Worm (Caenorhabditis elegans) whole organism, L4 larva: ENCODE data around the gene F14F9.4.

Experiments used
- F49E8.2 ChIP-seq: sonication (generic microtip); optimal IDR thresholded peaks from 2 replicates; lab custom pipeline; 2016; ENCODE audit warnings: missing compliant biosample characterization, mild to moderate bottlenecking, missing genetic modification characterization, borderline replicate concordance
- R02D3.7 ChIP-seq: fragments of 150-350 bp; sonication (generic microtip); optimal IDR thresholded peaks from 3 replicates; lab custom pipeline; 2014; ENCODE audit warnings: missing biosample characterization, missing genetic modification characterization
- daf-19 ChIP-seq: fragments of 200-800 bp; sonication (Bioruptor generic); conservative IDR thresholded peaks from 2 replicates; pipeline ENCODE4 v1.3.6; 2022; ENCODE audit warnings: missing genetic modification characterization, missing compliant biosample characterization
- egl-27 ChIP-seq: sonication (generic microtip); optimal IDR thresholded peaks from 3 replicates; lab custom pipeline; 2017; ENCODE audit warnings: missing biosample characterization, missing genetic modification reagents, missing genetic modification characterization
- fkh-10 ChIP-seq: fragments of 150-350 bp; optimal IDR thresholded peaks from 2 replicates; lab custom pipeline; 2014; ENCODE audit warnings: missing biosample characterization, missing genetic modification reagents, missing genetic modification characterization
- lin-15B ChIP-seq: fragments of 150-350 bp; sonication (generic microtip); optimal IDR thresholded peaks from 3 replicates; lab custom pipeline; 2014; ENCODE audit warnings: missing biosample characterization, missing genetic modification characterization
- lin-38 ChIP-seq: fragments of 200-800 bp; sonication (Bioruptor generic); IDR thresholded peaks from 2 replicates; pipeline ENCODE4 v1.3.6; 2022; ENCODE audit warnings: missing genetic modification reagents, missing genetic modification characterization, missing compliant biosample characterization
- lsy-2 ChIP-seq, 2 experiments: fragments of 150-350 bp in 1 of 2; sonication (generic microtip) in 1 of 2; optimal IDR thresholded peaks; 2 replicates each; lab custom pipeline; 2014 to 2017; ENCODE audit warnings: missing biosample characterization in 2 of 2, missing genetic modification characterization in 2 of 2
- mep-1 ChIP-seq: fragments of 150-350 bp; sonication (generic microtip); optimal IDR thresholded peaks from 3 replicates; lab custom pipeline; 2014; ENCODE audit warnings: missing biosample characterization, missing genetic modification characterization
- nhr-25 ChIP-seq: sonication (generic microtip); optimal IDR thresholded peaks from 2 replicates; lab custom pipeline; 2017; ENCODE audit warnings: missing genetic modification characterization, mild to moderate bottlenecking, missing compliant biosample characterization, antibody characterized with exemption, moderate library complexity, borderline replicate concordance; ENCODE audit not compliant: insufficient read depth
- nhr-28 ChIP-seq: fragments of 150-350 bp; optimal IDR thresholded peaks from 2 replicates; lab custom pipeline; 2014; ENCODE audit warnings: missing biosample characterization, missing genetic modification characterization
- tra-1 ChIP-seq: fragments of 200-800 bp; sonication (Bioruptor generic); IDR thresholded peaks from 2 replicates; pipeline ENCODE4 v1.3.6; 2022; ENCODE audit warnings: missing genetic modification reagents, missing genetic modification characterization, missing compliant biosample characterization
- unc-62 ChIP-seq, 3 experiments: fragments of 150-350 bp in 1 of 3; sonication (generic microtip); optimal IDR thresholded peaks in 2 of 3; peaks in 1 of 3; 1 replicate in 1 of 3; 2 replicates in 2 of 3; lab custom pipeline; 2014 to 2017; ENCODE audit warnings: missing biosample characterization in 3 of 3, missing genetic modification characterization in 3 of 3, missing genetic modification reagents in 3 of 3, missing genotype in 1 of 3
- zfp-3 ChIP-seq: fragments of 200-800 bp; sonication (Bioruptor generic); conservative IDR thresholded peaks from 2 replicates; pipeline ENCODE4 v1.3.6; 2022; ENCODE audit warnings: missing genetic modification reagents, missing genetic modification characterization, missing compliant biosample characterization

DNA sequence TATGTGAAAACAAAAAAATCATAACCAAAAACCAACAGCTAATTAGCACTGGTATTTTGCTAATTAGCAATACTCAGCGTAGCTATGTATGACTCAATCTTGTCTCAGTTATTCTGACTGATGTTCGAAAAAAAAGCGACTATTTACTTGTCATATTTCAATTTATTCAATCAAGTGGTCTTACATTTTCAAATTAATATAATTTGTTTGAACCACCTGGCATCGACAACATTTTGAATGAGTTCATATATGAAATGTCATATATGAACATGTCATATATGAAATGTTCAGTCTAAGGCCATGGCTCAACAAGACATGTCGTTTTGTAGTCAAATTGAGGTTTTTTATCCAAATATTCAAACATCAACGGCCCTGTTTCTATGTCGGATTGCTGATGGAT is 32.9 kb downstream of the F14F9.4 start, which contains the start of gene srw-140:
- TF ChIP-seq zfp-3 (GFP tag; lab: Robert Waterston, UW) (no peak), daf-19 (GFP tag; lab: Robert Waterston, UW) (no peak), fkh-10 (GFP tag; lab: Kevin White, UChicago) (no peak), F49E8.2 (tag; lab: Kevin White, UChicago) (no peak), nhr-28 (no peak), mep-1 (tag; lab: Kevin White, UChicago) (no peak), lsy-2 (tag; optimal IDR thresholded peaks at IDR 0.05; lab: Kevin White, UChicago) (no peak), lin-15B (tag; lab: Kevin White, UChicago) (no peak), egl-27 (tag; lab: Kevin White, UChicago) (no peak), nhr-25 (tag; lab: Kevin White, UChicago) (no peak), R02D3.7 (tag; lab: Kevin White, UChicago) (no peak), lin-38 (GFP tag; lab: Robert Waterston, UW) (no peak), tra-1 (GFP tag; lab: Robert Waterston, UW) (no peak), unc-62 (GFP tag; optimal IDR thresholded peaks at IDR 0.05 in 1 of 2; lab: Kevin White, UChicago) (peak in 1 of 2 experiments; percentile 35), unc-62 (tag; optimal IDR thresholded peaks at IDR 0.05; lab: Kevin White, UChicago) (no peak)
